Fruit fly (Drosophila melanogaster) whole organism, embryonic: ENCODE data around the gene Vm32E.

Experiments
- Asciz ChIP-seq: fragments of 200-800 bp; sonication (Bioruptor generic); optimal IDR thresholded peaks from 2 replicates; lab custom pipeline; 2017; ENCODE audit warnings: missing biosample characterization, mild to moderate bottlenecking, missing genetic modification characterization, missing genetic modification reagents
- Bdp1 ChIP-seq: fragments of 200-800 bp; sonication (Bioruptor generic); optimal IDR thresholded peaks from 3 replicates; lab custom pipeline; 2016; ENCODE audit warnings: missing biosample characterization, missing genetic modification characterization
- CG1024 ChIP-seq: fragments of 200-800 bp; sonication (Bioruptor generic); IDR thresholded peaks from 2 replicates; pipeline ENCODE4 v1.3.6; 2022; ENCODE audit warnings: missing biosample characterization, missing genetic modification characterization
- CG10959 ChIP-seq: fragments of 200-800 bp; sonication (Bioruptor generic); IDR thresholded peaks from 2 replicates; pipeline ENCODE4 v1.3.6; 2022; ENCODE audit warnings: missing biosample characterization, missing genetic modification characterization
- CG10979 ChIP-seq: fragments of 200-800 bp; sonication (Bioruptor generic); optimal IDR thresholded peaks from 2 replicates; lab custom pipeline; 2018; ENCODE audit warnings: missing biosample characterization, mild to moderate bottlenecking, missing genetic modification characterization, moderate library complexity
- CG11560 ChIP-seq: fragments of 200-800 bp; sonication (Bioruptor generic); IDR thresholded peaks from 3 replicates; pipeline ENCODE4 v1.3.6; 2022; ENCODE audit warnings: missing biosample characterization, missing genetic modification characterization
- CG11695 ChIP-seq: fragments of 200-800 bp; sonication (Bioruptor generic); IDR thresholded peaks from 3 replicates; pipeline ENCODE4 v1.3.6; 2022; ENCODE audit warnings: missing biosample characterization, missing genetic modification characterization
- CG12155 ChIP-seq: fragments of 200-800 bp; sonication (Bioruptor generic); optimal IDR thresholded peaks from 3 replicates; lab custom pipeline; 2016; ENCODE audit warnings: missing biosample characterization, missing genetic modification characterization
- CG12236 ChIP-seq: fragments of 200-800 bp; sonication (Bioruptor generic); optimal IDR thresholded peaks from 2 replicates; lab custom pipeline; 2016; ENCODE audit warnings: missing biosample characterization, missing genetic modification characterization
- CG13287 ChIP-seq: fragments of 200-800 bp; sonication (Bioruptor generic); IDR thresholded peaks from 2 replicates; pipeline ENCODE4 v1.3.6; 2022; ENCODE audit warnings: missing biosample characterization, missing genetic modification characterization; ENCODE audit not compliant: partially characterized antibody
- CG13424 ChIP-seq: fragments of 200-800 bp; sonication (Bioruptor generic); optimal IDR thresholded peaks from 2 replicates; lab custom pipeline; 2019; ENCODE audit warnings: missing biosample characterization, mild to moderate bottlenecking, missing genetic modification characterization, moderate library complexity
- CG15269 ChIP-seq: fragments of 200-800 bp; sonication (Bioruptor generic); optimal IDR thresholded peaks from 2 replicates; lab custom pipeline; 2018; ENCODE audit warnings: missing biosample characterization, mild to moderate bottlenecking, missing genetic modification characterization, moderate library complexity
- CG16813 ChIP-seq: fragments of 200-800 bp; sonication (Bioruptor generic); IDR thresholded peaks from 3 replicates; pipeline ENCODE4 v1.3.6; 2022; ENCODE audit warnings: missing biosample characterization, missing genetic modification characterization; ENCODE audit not compliant: partially characterized antibody
- CG1792 ChIP-seq: fragments of 200-800 bp; sonication (Bioruptor generic); optimal IDR thresholded peaks from 2 replicates; lab custom pipeline; 2016; ENCODE audit warnings: missing biosample characterization, missing genetic modification characterization
- CG18262 ChIP-seq: fragments of 200-800 bp; optimal IDR thresholded peaks from 3 replicates; lab custom pipeline; 2019; ENCODE audit warnings: missing biosample characterization, mild to moderate bottlenecking, missing genetic modification characterization, moderate library complexity
- CG18476 ChIP-seq: fragments of 200-800 bp; sonication (Bioruptor generic); optimal IDR thresholded peaks from 2 replicates; lab custom pipeline; 2016; ENCODE audit warnings: missing biosample characterization, mild to moderate bottlenecking, missing genetic modification characterization
- CG18619 ChIP-seq: fragments of 200-800 bp; sonication (Bioruptor generic); optimal IDR thresholded peaks from 3 replicates; lab custom pipeline; 2017; ENCODE audit warnings: missing biosample characterization, mild to moderate bottlenecking, missing genetic modification characterization
- CG2202 ChIP-seq: fragments of 200-800 bp; sonication (Bioruptor generic); optimal IDR thresholded peaks from 2 replicates; lab custom pipeline; 2018; ENCODE audit warnings: missing biosample characterization, mild to moderate bottlenecking, missing genetic modification characterization
- CG4617 ChIP-seq: fragments of 200-800 bp; sonication (Bioruptor generic); optimal IDR thresholded peaks from 3 replicates; lab custom pipeline; 2016; ENCODE audit warnings: missing biosample characterization, missing genetic modification characterization, borderline replicate concordance
- CG5953 ChIP-seq: fragments of 200-800 bp; sonication (Bioruptor generic); IDR thresholded peaks from 2 replicates; pipeline ENCODE4 v1.3.6; 2022; ENCODE audit warnings: missing biosample characterization, missing genetic modification characterization
- CG6765 ChIP-seq: fragments of 200-800 bp; sonication (Bioruptor generic); optimal IDR thresholded peaks from 3 replicates; lab custom pipeline; 2017; ENCODE audit warnings: missing biosample characterization, mild to moderate bottlenecking, missing genetic modification characterization
- CG7357 ChIP-seq: fragments of 200-800 bp; sonication (Bioruptor generic); IDR thresholded peaks from 3 replicates; pipeline ENCODE4 v1.3.6; 2022; ENCODE audit warnings: missing biosample characterization, missing genetic modification characterization
- CG7372 ChIP-seq: fragments of 200-800 bp; sonication (Bioruptor generic); IDR thresholded peaks from 2 replicates; pipeline ENCODE4 v1.3.6; 2022; ENCODE audit warnings: missing biosample characterization, missing genetic modification characterization
- CG7556 ChIP-seq: fragments of 200-800 bp; sonication (Bioruptor generic); optimal IDR thresholded peaks from 2 replicates; lab custom pipeline; 2017; ENCODE audit warnings: missing biosample characterization, mild to moderate bottlenecking, missing genetic modification characterization
- CG7839 ChIP-seq: fragments of 200-800 bp; sonication (Bioruptor generic); optimal IDR thresholded peaks from 3 replicates; lab custom pipeline; 2018; ENCODE audit warnings: missing biosample characterization, mild to moderate bottlenecking, missing genetic modification characterization, moderate library complexity
- CG8281 ChIP-seq: fragments of 200-800 bp; sonication (Bioruptor generic); optimal IDR thresholded peaks from 2 replicates; lab custom pipeline; 2018; ENCODE audit warnings: missing biosample characterization, mild to moderate bottlenecking, missing genetic modification characterization, moderate library complexity
- CoRest ChIP-seq: fragments of 200-800 bp; sonication (Bioruptor generic); optimal IDR thresholded peaks from 3 replicates; lab custom pipeline; 2018; ENCODE audit warnings: missing biosample characterization, mild to moderate bottlenecking, missing genetic modification characterization, moderate library complexity
- Fer3 ChIP-seq: fragments of 200-800 bp; sonication (Bioruptor generic); optimal IDR thresholded peaks from 2 replicates; lab custom pipeline; 2018; ENCODE audit warnings: missing biosample characterization, mild to moderate bottlenecking, missing genetic modification characterization, moderate library complexity
- H15 ChIP-seq: fragments of 200-800 bp; sonication (Bioruptor generic); IDR thresholded peaks from 3 replicates; pipeline ENCODE4 v1.3.6; 2022; ENCODE audit warnings: missing biosample characterization, missing genetic modification characterization
- HLHmδ ChIP-seq: fragments of 200-800 bp; sonication (Bioruptor generic); optimal IDR thresholded peaks from 2 replicates; lab custom pipeline; 2018; ENCODE audit warnings: missing biosample characterization, mild to moderate bottlenecking, missing genetic modification characterization, moderate library complexity
- Lhr ChIP-seq: fragments of 200-800 bp; sonication (Bioruptor generic); optimal IDR thresholded peaks from 3 replicates; lab custom pipeline; 2017; ENCODE audit warnings: mild to moderate bottlenecking, missing biosample characterization, missing genetic modification reagents, missing genetic modification characterization
- NC2β ChIP-seq: fragments of 200-800 bp; sonication (Bioruptor generic); optimal IDR thresholded peaks from 2 replicates; lab custom pipeline; 2016; ENCODE audit warnings: missing biosample characterization, missing genetic modification characterization
- NFAT ChIP-seq: fragments of 200-800 bp; sonication (Bioruptor generic); IDR thresholded peaks from 2 replicates; pipeline ENCODE4 v1.3.6; 2022; ENCODE audit warnings: missing biosample characterization, missing genetic modification characterization
- Sry-δ ChIP-seq: fragments of 200-800 bp; sonication (Bioruptor generic); optimal IDR thresholded peaks from 2 replicates; lab custom pipeline; 2016; ENCODE audit warnings: missing biosample characterization, missing genetic modification characterization
- cas ChIP-seq: fragments of 200-800 bp; sonication (Bioruptor generic); IDR thresholded peaks from 2 replicates; pipeline ENCODE4 v1.3.6; 2022; ENCODE audit warnings: missing biosample characterization, missing genetic modification characterization
- dan ChIP-seq: fragments of 200-800 bp; sonication (Bioruptor generic); IDR thresholded peaks from 2 replicates; pipeline ENCODE4 v1.3.6; 2022; ENCODE audit warnings: missing biosample characterization, missing genetic modification characterization
- dmrt99B ChIP-seq: fragments of 200-800 bp; sonication (Bioruptor generic); optimal IDR thresholded peaks from 2 replicates; lab custom pipeline; 2018; ENCODE audit warnings: missing biosample characterization, mild to moderate bottlenecking, missing genetic modification characterization, moderate library complexity
- ewg ChIP-seq: fragments of 200-800 bp; sonication (Bioruptor generic); optimal IDR thresholded peaks from 3 replicates; lab custom pipeline; 2017; ENCODE audit warnings: mild to moderate bottlenecking, missing biosample characterization, missing genetic modification reagents, missing genetic modification characterization
- exex ChIP-seq: fragments of 200-800 bp; sonication (Bioruptor generic); optimal IDR thresholded peaks from 4 replicates; lab custom pipeline; 2018; ENCODE audit warnings: missing biosample characterization, mild to moderate bottlenecking, missing genetic modification characterization, moderate library complexity
- eyg ChIP-seq: fragments of 200-800 bp; sonication (Bioruptor generic); optimal IDR thresholded peaks from 3 replicates; lab custom pipeline; 2016; ENCODE audit warnings: missing biosample characterization, missing genetic modification characterization
- gem ChIP-seq: fragments of 200-800 bp; sonication (Bioruptor generic); optimal IDR thresholded peaks from 2 replicates; lab custom pipeline; 2019; ENCODE audit warnings: missing biosample characterization, mild to moderate bottlenecking, missing genetic modification characterization, moderate library complexity
- gsb ChIP-seq: fragments of 200-800 bp; sonication (Bioruptor generic); IDR thresholded peaks from 2 replicates; pipeline ENCODE4 v1.3.6; 2022; ENCODE audit warnings: missing biosample characterization, missing genetic modification characterization
- gt ChIP-seq: fragments of 200-800 bp; sonication (Bioruptor generic); IDR thresholded peaks from 2 replicates; pipeline ENCODE4 v1.3.6; 2022; ENCODE audit warnings: missing biosample characterization, missing genetic modification characterization
- knrl ChIP-seq: fragments of 200-800 bp; sonication (Bioruptor generic); IDR thresholded peaks from 3 replicates; pipeline ENCODE4 v1.3.6; 2022; ENCODE audit warnings: missing biosample characterization, missing genetic modification characterization; ENCODE audit not compliant: partially characterized antibody
- lab ChIP-seq: fragments of 200-800 bp; sonication (Bioruptor generic); optimal IDR thresholded peaks from 3 replicates; lab custom pipeline; 2017; ENCODE audit warnings: missing biosample characterization, missing genetic modification characterization, mild to moderate bottlenecking, moderate library complexity, missing genetic modification reagents
- maf-S ChIP-seq: fragments of 200-800 bp; sonication (Bioruptor generic); optimal IDR thresholded peaks from 2 replicates; lab custom pipeline; 2016; ENCODE audit warnings: missing biosample characterization, missing genetic modification characterization
- nau ChIP-seq: fragments of 200-800 bp; sonication (Bioruptor generic); optimal IDR thresholded peaks from 3 replicates; lab custom pipeline; 2017; ENCODE audit warnings: missing biosample characterization, mild to moderate bottlenecking, missing genetic modification characterization, missing genetic modification reagents
- pho ChIP-seq: fragments of 200-800 bp; sonication (Bioruptor generic); optimal IDR thresholded peaks from 2 replicates; lab custom pipeline; 2016; ENCODE audit warnings: missing biosample characterization, missing genetic modification characterization
- unc-4 ChIP-seq: fragments of 200-800 bp; sonication (Bioruptor generic); IDR thresholded peaks from 2 replicates; pipeline ENCODE4 v1.3.6; 2022; ENCODE audit warnings: missing biosample characterization, missing genetic modification characterization; ENCODE audit not compliant: partially characterized antibody
- vvl ChIP-seq: fragments of 200-800 bp; sonication (Bioruptor generic); IDR thresholded peaks from 2 replicates; pipeline ENCODE4 v1.3.6; 2022; ENCODE audit warnings: missing biosample characterization, missing genetic modification characterization

Vm32E gene

dm6 chr2L:11206604-11207238 lies 35.3 kb upstream of the Vm32E start (continued):
- TF ChIP-seq nau (GFP tag; lab: Kevin White, UChicago) (no peak), dmrt99B (tag; lab: Kevin White, UChicago) (no peak), CG1792 (no peak), CG10959 (GFP tag; lab: Robert Waterston, UW) (no peak; the same call in 1 of the 2 replicates), dan (GFP tag; lab: Robert Waterston, UW) (no peak), Bdp1 (GFP tag; lab: Kevin White, UChicago) (no peak), CG15269 (tag; lab: Kevin White, UChicago) (no peak), CG1024 (no peak), gem (peak; percentile 42), knrl (GFP tag; lab: Robert Waterston, UW) (no peak), Sry-δ (GFP tag; lab: Kevin White, UChicago) (no peak), CG6765 (GFP tag; lab: Kevin White, UChicago) (no peak), CG4617 (GFP tag; lab: Kevin White, UChicago) (no peak), CG7839 (tag; lab: Kevin White, UChicago) (no peak), gsb (no peak), cas (no peak), CG7556 (GFP tag; lab: Kevin White, UChicago) (no peak), CG11560 (tag; lab: Robert Waterston, UW) (no peak), unc-4 (GFP tag; lab: Robert Waterston, UW) (no peak), vvl (peak; percentile 30), CG11695 (GFP tag; lab: Robert Waterston, UW) (no peak; the same call in 2 of the 3 replicates), CG10979 (no peak), CG12155 (GFP tag; lab: Kevin White, UChicago) (no peak), ewg (GFP tag; lab: Kevin White, UChicago) (no peak), CG18476 (GFP tag; lab: Kevin White, UChicago) (no peak), gt (GFP tag; lab: Robert Waterston, UW) (no peak), CG18262 (tag; lab: Kevin White, UChicago) (peak; percentile 41), pho (GFP tag; lab: Kevin White, UChicago) (no peak), eyg (GFP tag; lab: Kevin White, UChicago) (no peak), lab (GFP tag; lab: Kevin White, UChicago) (no peak), NC2β (GFP tag; lab: Kevin White, UChicago) (peak; percentile 10), Asciz (GFP tag; lab: Kevin White, UChicago) (peak; percentile 20), HLHmδ (peak; percentile 78), CG18619 (GFP tag; lab: Kevin White, UChicago) (peak; percentile 11), H15 (GFP tag; lab: Robert Waterston, UW) (no peak), CG12236 (GFP tag; lab: Kevin White, UChicago) (peak; percentile 20), CG8281 (tag; lab: Kevin White, UChicago) (no peak), CoRest (tag; lab: Kevin White, UChicago) (peak; percentile 25), CG7372 (no peak), maf-S (no peak), CG5953 (GFP tag; lab: Robert Waterston, UW) (peak; percentile 72), CG13424 (tag; lab: Kevin White, UChicago) (no peak), exex (tag; lab: Kevin White, UChicago) (no peak), CG16813 (GFP tag; lab: Robert Waterston, UW) (no peak), NFAT (GFP tag; lab: Robert Waterston, UW) (no peak), Fer3 (tag; lab: Kevin White, UChicago) (no peak), CG2202 (tag; lab: Kevin White, UChicago) (peak; percentile 38), CG7357 (GFP tag; lab: Robert Waterston, UW) (no peak), Lhr (GFP tag; lab: Kevin White, UChicago) (peak; percentile 34), CG13287 (no peak)
